Fruit fly (Drosophila melanogaster) whole organism, prepupa: ENCODE results near the gene CG8924.

Source experiments
- CG11762 ChIP-seq: fragments of 200-800 bp; sonication (Bioruptor generic); optimal IDR thresholded peaks from 3 replicates; lab custom pipeline; 2016; ENCODE audit warnings: missing biosample characterization, missing genetic modification characterization; ENCODE audit not compliant: insufficient read depth
- CG11902 ChIP-seq: fragments of 200-800 bp; sonication (Bioruptor generic); optimal IDR thresholded peaks from 3 replicates; lab custom pipeline; 2016; ENCODE audit warnings: missing biosample characterization, missing genetic modification characterization
- CG15336 ChIP-seq: fragments of 200-800 bp; sonication (Bioruptor generic); IDR thresholded peaks from 2 replicates; pipeline ENCODE4 v1.3.6; 2022; ENCODE audit warnings: missing biosample characterization, missing genetic modification characterization
- CG1621 ChIP-seq: fragments of 200-800 bp; sonication (Bioruptor generic); optimal IDR thresholded peaks from 3 replicates; lab custom pipeline; 2018; ENCODE audit warnings: missing biosample characterization, mild to moderate bottlenecking, missing genetic modification characterization
- CG3032 ChIP-seq: fragments of 200-800 bp; optimal IDR thresholded peaks from 2 replicates; lab custom pipeline; 2019; ENCODE audit warnings: missing biosample characterization, mild to moderate bottlenecking, missing genetic modification characterization, moderate library complexity
- CG31627 ChIP-seq: fragments of 200-800 bp; sonication (Bioruptor generic); optimal IDR thresholded peaks from 3 replicates; lab custom pipeline; 2016; ENCODE audit warnings: missing biosample characterization, missing genetic modification characterization
- CG32006 ChIP-seq: fragments of 200-800 bp; sonication (Bioruptor generic); optimal IDR thresholded peaks from 3 replicates; lab custom pipeline; 2017; ENCODE audit warnings: missing biosample characterization, mild to moderate bottlenecking, missing genetic modification characterization
- CG6276 ChIP-seq: fragments of 200-800 bp; sonication (Bioruptor generic); optimal IDR thresholded peaks from 2 replicates; lab custom pipeline; 2017; ENCODE audit warnings: missing biosample characterization, mild to moderate bottlenecking, missing genetic modification characterization
- CG6792 ChIP-seq: fragments of 200-800 bp; sonication (Bioruptor generic); optimal IDR thresholded peaks from 3 replicates; lab custom pipeline; 2016; ENCODE audit warnings: missing biosample characterization, missing genetic modification characterization
- CG6808 ChIP-seq: fragments of 200-800 bp; sonication (Bioruptor generic); optimal IDR thresholded peaks from 3 replicates; lab custom pipeline; 2017; ENCODE audit warnings: missing biosample characterization, missing genetic modification characterization, mild to moderate bottlenecking, moderate library complexity, missing genetic modification reagents
- Eip75B ChIP-seq: fragments of 200-800 bp; sonication (Bioruptor generic); optimal IDR thresholded peaks from 3 replicates; lab custom pipeline; 2016; ENCODE audit warnings: missing biosample characterization, missing genetic modification characterization
- Eip78C ChIP-seq: fragments of 200-800 bp; sonication (Bioruptor generic); peaks from one replicate; lab custom pipeline; 2016; ENCODE audit warnings: missing biosample characterization, missing genetic modification characterization
- Eip93F ChIP-seq: fragments of 200-800 bp; sonication (Bioruptor generic); optimal IDR thresholded peaks from 2 replicates; lab custom pipeline; 2016; ENCODE audit warnings: missing biosample characterization, mild to moderate bottlenecking, missing genetic modification characterization
- Hr4 ChIP-seq: fragments of 200-800 bp; sonication (Bioruptor generic); optimal IDR thresholded peaks from 3 replicates; lab custom pipeline; 2016; ENCODE audit warnings: missing biosample characterization, missing genetic modification characterization
- Smox ChIP-seq: fragments of 200-800 bp; sonication (Bioruptor generic); optimal IDR thresholded peaks from 3 replicates; lab custom pipeline; 2016; ENCODE audit warnings: missing biosample characterization, missing genetic modification characterization
- Sox102F ChIP-seq: fragments of 200-800 bp; sonication (Bioruptor generic); optimal IDR thresholded peaks from 2 replicates; lab custom pipeline; 2016; ENCODE audit warnings: missing biosample characterization, mild to moderate bottlenecking, missing genetic modification characterization
- Sox14 ChIP-seq: fragments of 200-800 bp; sonication (Bioruptor generic); optimal IDR thresholded peaks from 3 replicates; lab custom pipeline; 2016; ENCODE audit warnings: missing biosample characterization, missing genetic modification characterization
- achi ChIP-seq: fragments of 200-800 bp; sonication (Bioruptor generic); optimal IDR thresholded peaks from 3 replicates; lab custom pipeline; 2016; ENCODE audit warnings: missing biosample characterization, missing genetic modification characterization
- acj6 ChIP-seq: fragments of 200-800 bp; sonication (Bioruptor generic); optimal IDR thresholded peaks from 3 replicates; lab custom pipeline; 2016; ENCODE audit warnings: missing biosample characterization, missing genetic modification characterization
- dsx ChIP-seq: fragments of 200-800 bp; optimal IDR thresholded peaks from 3 replicates; lab custom pipeline; 2019; ENCODE audit warnings: missing biosample characterization, mild to moderate bottlenecking, missing genetic modification characterization, moderate library complexity; ENCODE audit not compliant: poor library complexity, severe bottlenecking
- eg ChIP-seq: fragments of 200-800 bp; sonication (Bioruptor generic); IDR thresholded peaks from 3 replicates; pipeline ENCODE4 v1.3.6; 2022; ENCODE audit warnings: missing biosample characterization, missing genetic modification characterization
- pdm3 ChIP-seq: fragments of 200-800 bp; sonication (Bioruptor generic); optimal IDR thresholded peaks from 3 replicates; lab custom pipeline; 2016; ENCODE audit warnings: missing biosample characterization, missing genetic modification characterization
- salr ChIP-seq, 2 experiments: fragments of 200-800 bp; sonication (Bioruptor generic); optimal IDR thresholded peaks; 3 replicates each; lab custom pipeline; 2016 to 2018; ENCODE audit warnings: missing biosample characterization in 2 of 2, missing genetic modification characterization in 2 of 2, mild to moderate bottlenecking in 1 of 2
- ss ChIP-seq, 2 experiments: fragments of 200-800 bp; sonication (Bioruptor generic); optimal IDR thresholded peaks; 2 replicates in 1 of 2; 3 replicates in 1 of 2; lab custom pipeline; 2017 to 2018; ENCODE audit warnings: mild to moderate bottlenecking in 2 of 2, missing biosample characterization in 2 of 2, missing genetic modification characterization in 2 of 2, moderate library complexity in 1 of 2
- svp ChIP-seq: fragments of 200-800 bp; sonication (Bioruptor generic); peaks from one replicate; lab custom pipeline; 2016; ENCODE audit warnings: missing biosample characterization, missing genetic modification characterization
- topi ChIP-seq: fragments of 200-800 bp; sonication (Bioruptor generic); optimal IDR thresholded peaks from 3 replicates; lab custom pipeline; 2016; ENCODE audit warnings: missing biosample characterization, missing genetic modification characterization

The CG8924 gene

DNA sequence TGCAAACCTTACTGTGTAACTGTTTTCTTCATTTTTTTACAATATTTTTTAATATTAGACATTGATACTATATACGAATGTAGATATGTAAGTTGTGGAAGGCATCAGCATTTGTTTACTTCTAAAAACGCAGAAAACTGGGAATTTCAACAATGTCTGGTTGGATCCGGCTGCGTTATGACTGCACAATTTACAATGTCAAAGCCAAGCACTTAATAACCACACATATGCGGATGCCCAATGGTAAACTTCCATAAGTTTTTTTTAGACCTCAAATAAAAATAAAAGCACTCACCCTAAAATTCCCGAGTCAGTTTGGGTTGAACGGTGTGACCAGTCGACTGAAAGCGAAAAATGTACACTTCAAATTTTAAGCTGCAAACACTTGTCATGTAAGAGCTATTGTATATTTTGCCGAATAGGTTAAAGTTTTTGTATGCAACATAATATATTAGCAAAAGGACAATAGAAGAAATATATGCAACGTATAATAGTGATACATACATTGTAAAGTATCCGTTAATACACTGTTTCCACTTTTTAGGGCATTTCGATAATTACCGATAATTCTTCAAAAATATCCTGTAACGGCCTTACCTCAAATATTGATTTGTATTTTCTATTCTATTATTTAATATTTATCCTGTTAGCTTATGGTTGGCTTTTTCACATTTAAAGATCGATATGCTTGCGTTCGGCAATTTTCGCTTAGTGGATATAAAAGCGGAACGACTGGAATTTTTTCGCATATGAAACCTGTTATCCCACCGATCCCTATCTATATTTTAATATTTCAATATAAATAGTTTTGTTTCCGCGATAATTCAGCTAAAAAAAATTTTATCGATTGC is 547 bp upstream of the CG8924 start, which contains the start of gene Stim:
TSS of gene Stim (minus strand) at position 347 of the 851 bp plus-strand sequence.
- TF ChIP-seq svp (GFP tag; lab: Kevin White, UChicago) (peak; percentile 67), dsx (GFP tag; lab: Kevin White, UChicago) (peak; percentile 70), achi (GFP tag; lab: Kevin White, UChicago) (peak; percentile 63), Smox (GFP tag; lab: Kevin White, UChicago) (no peak)
- TF ChIP-seq, all 60 proteins: peak for 3

DNA sequence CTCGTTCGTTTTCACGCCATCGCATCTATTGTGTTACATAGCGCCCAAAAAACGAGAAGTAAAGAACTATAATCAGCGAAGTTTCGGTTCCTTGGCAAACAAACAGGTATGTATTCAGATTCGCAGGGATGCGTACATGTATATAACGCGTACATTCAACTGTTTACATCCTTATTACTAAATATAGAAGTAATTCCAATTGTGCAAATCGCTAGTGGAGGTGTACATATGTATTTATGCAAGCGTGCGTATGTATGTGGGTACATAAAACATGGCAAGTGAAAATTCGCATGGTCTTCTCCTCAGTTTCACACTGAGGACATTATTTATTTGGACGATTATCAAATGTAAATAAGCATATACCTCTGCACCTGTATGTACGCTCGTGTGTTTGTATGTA is 650 bp downstream of the CG8924 start:
- no peak for TF ChIP-seq acj6 (GFP tag; lab: Kevin White, UChicago)
- TF ChIP-seq CG3032 (tag; lab: Kevin White, UChicago) = no peak
- no peak for TF ChIP-seq Sox14 (GFP tag; lab: Kevin White, UChicago)
- TF ChIP-seq Sox102F = no peak
- no peak for TF ChIP-seq CG31627 (GFP tag; lab: Kevin White, UChicago)
- no peak for TF ChIP-seq CG32006
- no peak for TF ChIP-seq CG15336 (GFP tag; lab: Robert Waterston, UW)
- TF ChIP-seq, all 60 proteins: peak for 0

dm6 chrX:15944735-15945323 is 4.0 kb downstream of the CG8924 start, which contains the start of gene Rrp47:
Rrp47 (plus strand) TSS chrX:15944897.
- TF ChIP-seq Eip78C (peak; percentile 28), CG1621 (no peak)

dm6 chrX:15950056-15950455 is 9.2 kb downstream of the CG8924 start:
- no peak for TF ChIP-seq topi (GFP tag; lab: Kevin White, UChicago)
- no peak for TF ChIP-seq salr (GFP tag; optimal IDR thresholded peaks at IDR 0.05; lab: Kevin White, UChicago)
- TF ChIP-seq Hr4 (GFP tag; lab: Kevin White, UChicago) = no peak
- TF ChIP-seq achi (GFP tag; lab: Kevin White, UChicago) = no peak
- no peak for TF ChIP-seq acj6 (GFP tag; lab: Kevin White, UChicago)
- no peak for TF ChIP-seq Eip93F (GFP tag; lab: Kevin White, UChicago)

- no peak for TF ChIP-seq CG6808
- TF ChIP-seq pdm3 (GFP tag; lab: Kevin White, UChicago) = no peak
- TF ChIP-seq acj6 (GFP tag; lab: Kevin White, UChicago) = no peak
- no peak for TF ChIP-seq CG11902 (GFP tag; lab: Kevin White, UChicago)
- TF ChIP-seq dsx (GFP tag; lab: Kevin White, UChicago) = no peak
- no peak for TF ChIP-seq ss (GFP tag; optimal IDR thresholded peaks at IDR 0.05; lab: Kevin White, UChicago)
- no peak for TF ChIP-seq eg (GFP tag; lab: Robert Waterston, UW)
- no peak for TF ChIP-seq Eip75B (GFP tag; lab: Kevin White, UChicago)
- no peak for TF ChIP-seq CG6792 (GFP tag; lab: Kevin White, UChicago)
- TF ChIP-seq CG11762 (GFP tag; lab: Kevin White, UChicago) = no peak
These were observed 28.7 kb downstream of the CG8924 start for dm6 chrX:15969577-15969976.

- TF ChIP-seq CG6276 (GFP tag; lab: Kevin White, UChicago) (no peak), svp (GFP tag; lab: Kevin White, UChicago) (peak; percentile 3)
These were observed 30.7 kb downstream of the CG8924 start for dm6 chrX:15971574-15971973.
